Worm (Caenorhabditis elegans) whole organism, L4/young adult: ENCODE results near the gene W04G3.10.

Experiments used
- W03F9.2 ChIP-seq: fragments of 150-350 bp; optimal IDR thresholded peaks from 2 replicates; lab custom pipeline; 2014; ENCODE audit warnings: missing biosample characterization, missing genetic modification characterization
- him-1 ChIP-seq: sonication (generic microtip); optimal IDR thresholded peaks from 2 replicates; lab custom pipeline; 2016; ENCODE audit warnings: missing genotype, missing genetic modification reagents, missing genetic modification characterization, missing compliant biosample characterization

ce11 chrX:11116723-11117122 is 38.7 kb upstream of the W04G3.10 start, which contains the start of gene nlp-66:
- TF ChIP-seq W03F9.2 (tag; lab: Kevin White, UChicago) (no peak), him-1 (tag; lab: Kevin White, UChicago) (no peak)
